Fruit fly (Drosophila melanogaster) whole organism, embryonic: Measurements from ENCODE around the gene dyl.
A peak's percentile ranks its signal among the peaks of the same experiment; 100 is the strongest.

Experiments used
- BtbVII ChIP-seq: fragments of 200-800 bp; sonication (Bioruptor generic); optimal IDR thresholded peaks from 3 replicates; lab custom pipeline; 2017; ENCODE audit warnings: missing biosample characterization, mild to moderate bottlenecking, missing genetic modification characterization
- CG11085 ChIP-seq: fragments of 200-800 bp; sonication (Bioruptor generic); IDR thresholded peaks from 2 replicates; pipeline ENCODE4 v1.3.6; 2022; ENCODE audit warnings: missing biosample characterization, missing genetic modification characterization
- CG12236 ChIP-seq: fragments of 200-800 bp; sonication (Bioruptor generic); optimal IDR thresholded peaks from 2 replicates; lab custom pipeline; 2016; ENCODE audit warnings: missing biosample characterization, missing genetic modification characterization
- CG12942 ChIP-seq: fragments of 200-800 bp; sonication (Bioruptor generic); optimal IDR thresholded peaks from 3 replicates; lab custom pipeline; 2016; ENCODE audit warnings: missing biosample characterization, missing genetic modification characterization
- CG15269 ChIP-seq: fragments of 200-800 bp; sonication (Bioruptor generic); optimal IDR thresholded peaks from 2 replicates; lab custom pipeline; 2018; ENCODE audit warnings: missing biosample characterization, mild to moderate bottlenecking, missing genetic modification characterization, moderate library complexity
- CG16813 ChIP-seq: fragments of 200-800 bp; sonication (Bioruptor generic); IDR thresholded peaks from 3 replicates; pipeline ENCODE4 v1.3.6; 2022; ENCODE audit warnings: missing biosample characterization, missing genetic modification characterization; ENCODE audit not compliant: partially characterized antibody
- CG17802 ChIP-seq: fragments of 200-800 bp; sonication (Bioruptor generic); optimal IDR thresholded peaks from 2 replicates; lab custom pipeline; 2018; ENCODE audit warnings: missing biosample characterization, mild to moderate bottlenecking, missing genetic modification characterization, moderate library complexity
- CG18262 ChIP-seq: fragments of 200-800 bp; optimal IDR thresholded peaks from 3 replicates; lab custom pipeline; 2019; ENCODE audit warnings: missing biosample characterization, mild to moderate bottlenecking, missing genetic modification characterization, moderate library complexity
- CG2129 ChIP-seq: fragments of 200-800 bp; sonication (Bioruptor generic); IDR thresholded peaks from 2 replicates; pipeline ENCODE4 v1.3.6; 2022; ENCODE audit warnings: missing biosample characterization, missing genetic modification characterization; ENCODE audit not compliant: partially characterized antibody
- CG32767 ChIP-seq: fragments of 200-800 bp; sonication (Bioruptor generic); IDR thresholded peaks from 2 replicates; pipeline ENCODE4 v1.3.6; 2022; ENCODE audit warnings: missing biosample characterization, missing genetic modification characterization
- CG3995 ChIP-seq: fragments of 200-800 bp; sonication (Bioruptor generic); optimal IDR thresholded peaks from 3 replicates; lab custom pipeline; 2016; ENCODE audit warnings: missing biosample characterization, missing genetic modification characterization
- CG5245 ChIP-seq: fragments of 200-800 bp; sonication (Bioruptor generic); optimal IDR thresholded peaks from 3 replicates; lab custom pipeline; 2016; ENCODE audit warnings: missing biosample characterization, missing genetic modification characterization
- CG7372 ChIP-seq: fragments of 200-800 bp; sonication (Bioruptor generic); IDR thresholded peaks from 2 replicates; pipeline ENCODE4 v1.3.6; 2022; ENCODE audit warnings: missing biosample characterization, missing genetic modification characterization
- CG8359 ChIP-seq: fragments of 200-800 bp; sonication (Bioruptor generic); optimal IDR thresholded peaks from 2 replicates; lab custom pipeline; 2017; ENCODE audit warnings: missing biosample characterization, mild to moderate bottlenecking, missing genetic modification characterization, borderline replicate concordance
- CG9215 ChIP-seq: fragments of 200-800 bp; sonication (Bioruptor generic); IDR thresholded peaks from 2 replicates; pipeline ENCODE4 v1.3.6; 2022; ENCODE audit warnings: missing biosample characterization, missing genetic modification characterization
- CG9797 ChIP-seq: fragments of 200-800 bp; sonication (Bioruptor generic); optimal IDR thresholded peaks from 3 replicates; lab custom pipeline; 2018; ENCODE audit warnings: missing biosample characterization, mild to moderate bottlenecking, missing genetic modification characterization
- CG9876 ChIP-seq: fragments of 200-800 bp; sonication (Bioruptor generic); optimal IDR thresholded peaks from 2 replicates; lab custom pipeline; 2016; ENCODE audit warnings: missing biosample characterization, missing genetic modification characterization
- Chrac-16 ChIP-seq: fragments of 200-800 bp; sonication (Bioruptor generic); optimal IDR thresholded peaks from 3 replicates; lab custom pipeline; 2016; ENCODE audit warnings: missing biosample characterization, missing genetic modification characterization
- Dfd ChIP-seq, 2 experiments: fragments of >200 bp; optimal IDR thresholded peaks; 2 replicates each; lab custom pipeline; 2017; ENCODE audit warnings: missing biosample characterization in 2 of 2, missing genetic modification characterization in 2 of 2
- Gsc ChIP-seq: fragments of 200-800 bp; sonication (Bioruptor generic); IDR thresholded peaks from 2 replicates; pipeline ENCODE4 v1.3.6; 2022; ENCODE audit warnings: missing biosample characterization, missing genetic modification characterization
- Hmr ChIP-seq: fragments of 200-800 bp; sonication (Bioruptor generic); optimal IDR thresholded peaks from 3 replicates; lab custom pipeline; 2017; ENCODE audit warnings: mild to moderate bottlenecking, missing biosample characterization, missing genetic modification reagents, missing genetic modification characterization
- Hr39 ChIP-seq: fragments of >200 bp; optimal IDR thresholded peaks from 2 replicates; lab custom pipeline; 2017
- Med ChIP-seq: fragments of 200-800 bp; sonication (Bioruptor generic); peaks from one replicate; lab custom pipeline; 2016; ENCODE audit warnings: missing biosample characterization, missing genetic modification characterization, mild to moderate bottlenecking, inconsistent platforms, moderate library complexity
- NfI ChIP-seq: fragments of 200-800 bp; sonication (Bioruptor generic); optimal IDR thresholded peaks from 3 replicates; lab custom pipeline; 2018; ENCODE audit warnings: missing biosample characterization, mild to moderate bottlenecking, missing genetic modification characterization, moderate library complexity
- Poxn ChIP-seq: fragments of 200-800 bp; sonication (Bioruptor generic); IDR thresholded peaks from 2 replicates; pipeline ENCODE4 v1.3.6; 2022; ENCODE audit warnings: missing biosample characterization, missing genetic modification characterization
- TFAM ChIP-seq: fragments of 200-800 bp; sonication (Bioruptor generic); optimal IDR thresholded peaks from 2 replicates; lab custom pipeline; 2017; ENCODE audit warnings: missing biosample characterization, missing genetic modification characterization, inconsistent platforms
- amos ChIP-seq: fragments of 200-800 bp; sonication (Bioruptor generic); IDR thresholded peaks from 2 replicates; pipeline ENCODE4 v1.3.6; 2022; ENCODE audit warnings: missing biosample characterization, missing genetic modification characterization; ENCODE audit not compliant: partially characterized antibody
- chif ChIP-seq, 2 experiments: fragments of 200-800 bp; sonication (Bioruptor generic); optimal IDR thresholded peaks; 3 replicates each; lab custom pipeline; 2016; ENCODE audit warnings: missing biosample characterization in 2 of 2, missing genetic modification characterization in 2 of 2
- chinmo ChIP-seq: fragments of 200-800 bp; sonication (Bioruptor generic); IDR thresholded peaks from 4 replicates; pipeline ENCODE4 v1.3.6; 2022; ENCODE audit warnings: missing biosample characterization, missing genetic modification characterization; ENCODE audit not compliant: partially characterized antibody
- corto ChIP-seq: fragments of 200-800 bp; sonication (Bioruptor generic); optimal IDR thresholded peaks from 2 replicates; lab custom pipeline; 2016; ENCODE audit warnings: missing biosample characterization, mild to moderate bottlenecking, missing genetic modification characterization, moderate library complexity
- crp ChIP-seq, 2 experiments: fragments of 200-800 bp; sonication (Bioruptor generic); optimal IDR thresholded peaks; 2 replicates in 1 of 2; 3 replicates in 1 of 2; lab custom pipeline; 2017; ENCODE audit warnings: missing biosample characterization in 2 of 2, missing genetic modification characterization in 2 of 2, mild to moderate bottlenecking in 1 of 2, moderate library complexity in 1 of 2
- dimm ChIP-seq: fragments of 200-800 bp; sonication (Bioruptor generic); IDR thresholded peaks from 2 replicates; pipeline ENCODE4 v1.3.6; 2022; ENCODE audit warnings: missing biosample characterization, missing genetic modification characterization
- fd102C ChIP-seq: fragments of 200-800 bp; sonication (Bioruptor generic); optimal IDR thresholded peaks from 2 replicates; lab custom pipeline; 2018; ENCODE audit warnings: missing biosample characterization, mild to moderate bottlenecking, missing genetic modification characterization, moderate library complexity
- ftz-f1 ChIP-seq: fragments of 200-800 bp; sonication (Bioruptor generic); optimal IDR thresholded peaks from 2 replicates; lab custom pipeline; 2016; ENCODE audit warnings: missing biosample characterization, missing genetic modification characterization
- grn ChIP-seq: fragments of 200-800 bp; sonication (Bioruptor generic); optimal IDR thresholded peaks from 3 replicates; lab custom pipeline; 2017; ENCODE audit warnings: missing biosample characterization, missing genetic modification characterization
- ind ChIP-seq: fragments of 200-800 bp; sonication (Bioruptor generic); optimal IDR thresholded peaks from 3 replicates; lab custom pipeline; 2016; ENCODE audit warnings: missing biosample characterization, missing genetic modification characterization
- lab ChIP-seq: fragments of 200-800 bp; sonication (Bioruptor generic); optimal IDR thresholded peaks from 3 replicates; lab custom pipeline; 2017; ENCODE audit warnings: missing biosample characterization, missing genetic modification characterization, mild to moderate bottlenecking, moderate library complexity, missing genetic modification reagents
- lmd ChIP-seq: fragments of 200-800 bp; sonication (Bioruptor generic); IDR thresholded peaks from 2 replicates; pipeline ENCODE4 v1.3.6; 2022; ENCODE audit warnings: missing biosample characterization, missing genetic modification characterization
- mirr ChIP-seq: fragments of 200-800 bp; sonication (Bioruptor generic); optimal IDR thresholded peaks from 3 replicates; lab custom pipeline; 2018; ENCODE audit warnings: missing biosample characterization, mild to moderate bottlenecking, missing genetic modification characterization
- mld ChIP-seq: fragments of 200-800 bp; sonication (Bioruptor generic); IDR thresholded peaks from 3 replicates; pipeline ENCODE4 v1.3.6; 2022; ENCODE audit warnings: missing biosample characterization, missing genetic modification characterization; ENCODE audit not compliant: partially characterized antibody
- nau ChIP-seq: fragments of 200-800 bp; sonication (Bioruptor generic); optimal IDR thresholded peaks from 3 replicates; lab custom pipeline; 2017; ENCODE audit warnings: missing biosample characterization, mild to moderate bottlenecking, missing genetic modification characterization, missing genetic modification reagents
- pan ChIP-seq, 4 experiments: fragments of >200 bp in 3 of 4; fragments of 200-800 bp in 1 of 4; sonication (Bioruptor generic) in 1 of 4; optimal IDR thresholded peaks in 3 of 4; IDR thresholded peaks in 1 of 4; 2 replicates each; pipeline versions ENCODE4 v1.3.6 to Lab custom; 2017 to 2022; ENCODE audit warnings: missing biosample characterization in 2 of 4, missing genetic modification characterization in 2 of 4, mixed read lengths in 1 of 4
- psq ChIP-seq: fragments of 200-800 bp; sonication (Bioruptor generic); optimal IDR thresholded peaks from 2 replicates; lab custom pipeline; 2017; ENCODE audit warnings: missing biosample characterization, missing genetic modification characterization
- tio ChIP-seq: fragments of 200-800 bp; sonication (Bioruptor generic); optimal IDR thresholded peaks from 2 replicates; lab custom pipeline; 2017; ENCODE audit warnings: missing biosample characterization, missing genetic modification characterization, inconsistent platforms
- trh ChIP-seq: fragments of 200-800 bp; sonication (Bioruptor generic); optimal IDR thresholded peaks from 2 replicates; lab custom pipeline; 2016; ENCODE audit warnings: missing biosample characterization, missing genetic modification characterization
- tup ChIP-seq: fragments of 200-800 bp; sonication (Bioruptor generic); optimal IDR thresholded peaks from 2 replicates; lab custom pipeline; 2016; ENCODE audit warnings: missing biosample characterization, mild to moderate bottlenecking, missing genetic modification characterization, moderate library complexity
- unpg ChIP-seq: fragments of 200-800 bp; sonication (Bioruptor generic); optimal IDR thresholded peaks from 3 replicates; lab custom pipeline; 2018; ENCODE audit warnings: missing biosample characterization, mild to moderate bottlenecking, missing genetic modification characterization, moderate library complexity
- vfl ChIP-seq: fragments of 200-800 bp; sonication (Bioruptor generic); optimal IDR thresholded peaks from 2 replicates; lab custom pipeline; 2016; ENCODE audit warnings: missing biosample characterization, missing genetic modification characterization
- vvl ChIP-seq: fragments of 200-800 bp; sonication (Bioruptor generic); IDR thresholded peaks from 2 replicates; pipeline ENCODE4 v1.3.6; 2022; ENCODE audit warnings: missing biosample characterization, missing genetic modification characterization
- wek ChIP-seq: fragments of 200-800 bp; sonication (Bioruptor generic); optimal IDR thresholded peaks from 3 replicates; lab custom pipeline; 2018; ENCODE audit warnings: missing biosample characterization, mild to moderate bottlenecking, missing genetic modification characterization, moderate library complexity

dyl gene

DNA sequence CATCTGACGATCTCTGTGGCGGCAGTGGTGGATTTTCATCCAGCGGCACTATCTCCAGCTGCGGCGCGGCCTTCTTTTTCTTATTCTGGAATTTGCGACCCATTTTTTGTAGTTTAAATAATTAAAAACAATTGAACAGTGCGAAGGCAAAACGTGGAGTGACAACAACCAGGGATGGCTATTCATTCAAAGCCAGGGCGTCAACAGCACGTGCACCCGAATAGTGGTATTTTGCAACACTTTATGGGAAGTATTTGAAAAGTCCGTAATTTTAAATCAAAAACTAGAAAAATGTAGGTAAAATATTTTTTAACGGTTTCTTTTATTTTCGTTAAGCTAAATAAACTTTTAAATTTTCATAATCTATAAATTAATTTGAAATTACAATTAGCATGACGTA, 24.9 kb downstream of the dyl start, which contains the start of gene CG11583 (continued):
- TF ChIP-seq CG12942 = peak; percentile 24
- TF ChIP-seq TFAM (GFP tag; lab: Kevin White, UChicago) = no peak
- no peak for TF ChIP-seq Gsc (GFP tag; lab: Robert Waterston, UW)
- no peak for TF ChIP-seq corto
- TF ChIP-seq crp (GFP tag; optimal IDR thresholded peaks at IDR 0.05; lab: Kevin White, UChicago) = peak in 1 of 2 experiments; percentile 9
- peak; percentile 48 for TF ChIP-seq ftz-f1 (GFP tag; lab: Kevin White, UChicago)
- TF ChIP-seq CG16813 = no peak
- peak; percentile 47 for TF ChIP-seq vfl (GFP tag; lab: Kevin White, UChicago)
- peak; percentile 14; the same call in 1 of the 2 replicates for TF ChIP-seq amos (GFP tag; lab: Robert Waterston, UW)
- no peak for TF ChIP-seq Hmr
- no peak for TF ChIP-seq CG8359 (GFP tag; lab: Kevin White, UChicago)
- TF ChIP-seq lmd (GFP tag; lab: Robert Waterston, UW) = no peak
- no peak for TF ChIP-seq dimm (GFP tag; lab: Robert Waterston, UW)
- peak; percentile 34; the same call in 1 of the 2 replicates for TF ChIP-seq vvl (GFP tag; lab: Robert Waterston, UW)
- TF ChIP-seq tio (GFP tag; lab: Kevin White, UChicago) = no peak
- peak; percentile 52 for TF ChIP-seq NfI (GFP tag; lab: Kevin White, UChicago)
- peak; percentile 15 for TF ChIP-seq CG5245 (GFP tag; lab: Kevin White, UChicago)
- TF ChIP-seq BtbVII = peak; percentile 5
- no peak for TF ChIP-seq wek (GFP tag; lab: Kevin White, UChicago)
- TF ChIP-seq CG9876 (GFP tag; lab: Kevin White, UChicago) = peak; percentile 4
- TF ChIP-seq chinmo = no peak
- peak; percentile 21 to 38 for TF ChIP-seq chif (GFP tag; optimal IDR thresholded peaks at IDR 0.05; lab: Kevin White, UChicago)
- TF ChIP-seq Med (GFP tag; lab: Kevin White, UChicago) = peak; percentile 93
- peak; percentile 36 for TF ChIP-seq CG9797 (GFP tag; lab: Kevin White, UChicago)
- TF ChIP-seq CG7372 (GFP tag; lab: Robert Waterston, UW) = no peak
- no peak for TF ChIP-seq lab
- no peak for TF ChIP-seq trh (GFP tag; lab: Kevin White, UChicago)
- TF ChIP-seq psq (GFP tag; lab: Kevin White, UChicago) = peak; percentile 3
- no peak for TF ChIP-seq CG17802 (tag; lab: Kevin White, UChicago)
- TF ChIP-seq CG3995 (GFP tag; lab: Kevin White, UChicago) = peak; percentile 51
- no peak for TF ChIP-seq unpg (GFP tag; lab: Kevin White, UChicago)
- TF ChIP-seq mld = no peak
- no peak for TF ChIP-seq grn (GFP tag; lab: Kevin White, UChicago)
- TF ChIP-seq fd102C (GFP tag; lab: Kevin White, UChicago) = no peak
- TF ChIP-seq nau = no peak
- TF ChIP-seq Poxn (GFP tag; lab: Robert Waterston, UW) = no peak
- TF ChIP-seq CG2129 = no peak
- TF ChIP-seq ind (GFP tag; lab: Kevin White, UChicago) = peak; percentile 36
- no peak for TF ChIP-seq CG11085 (GFP tag; lab: Robert Waterston, UW)
- no peak for TF ChIP-seq mirr (GFP tag; lab: Kevin White, UChicago)
- no peak for TF ChIP-seq pan (optimal IDR thresholded peaks at IDR 0.05; lab: Kevin White, UChicago)
- TF ChIP-seq pan (GFP tag; optimal IDR thresholded peaks at IDR 0.05 in 1 of 2, IDR thresholded peaks at IDR 0.05 in 1 of 2) = peak in 1 of 2 experiments; percentile 17
- no peak for TF ChIP-seq CG32767 (GFP tag; lab: Robert Waterston, UW)
- TF ChIP-seq CG9215 (GFP tag; lab: Robert Waterston, UW) = no peak
- TF ChIP-seq Chrac-16 (GFP tag; lab: Kevin White, UChicago) = peak; percentile 28
- TF ChIP-seq tup (GFP tag; lab: Kevin White, UChicago) = no peak
- TF ChIP-seq CG15269 (tag; lab: Kevin White, UChicago) = no peak
- TF ChIP-seq CG18262 (tag; lab: Kevin White, UChicago) = peak; percentile 5
- TF ChIP-seq Dfd (GFP tag; optimal IDR thresholded peaks at IDR 0.05; lab: Kevin White, UChicago) = no peak
- TF ChIP-seq CG12236 (GFP tag; lab: Kevin White, UChicago) = no peak
- TF ChIP-seq Hr39 (lab: Kevin White, UChicago) = no peak
